Worm (Caenorhabditis elegans): ENCODE data around the gene F21C10.1.

DNA sequence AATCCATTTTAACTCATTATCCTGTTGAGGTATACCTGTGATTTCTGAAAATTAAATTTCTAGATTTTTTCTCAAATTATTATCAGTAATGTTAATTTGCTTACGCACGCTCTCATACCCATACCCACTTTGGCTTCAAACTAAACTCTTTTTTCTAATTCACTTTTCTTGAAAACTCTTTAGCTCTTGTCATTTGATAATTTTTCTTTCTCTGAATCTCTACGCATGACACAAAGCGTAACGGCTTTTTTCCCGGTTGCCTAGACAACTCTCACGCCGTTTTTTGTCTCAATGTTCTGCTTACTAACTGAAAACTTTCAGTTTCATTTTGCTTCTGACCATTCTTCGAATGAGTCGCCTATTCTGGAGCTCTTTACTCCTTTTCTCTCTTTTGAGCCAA, 1.8 kb downstream of the F21C10.1 start, which contains the start of gene B0222.1:
- TF ChIP-seq eyg-1 (tag; optimal IDR thresholded peaks at IDR 0.05), result no peak
- TF ChIP-seq sox-4 (tag; optimal IDR thresholded peaks at IDR 0.05), result no peak
- TF ChIP-seq ceh-9 (tag; optimal IDR thresholded peaks at IDR 0.05), result no peak
- no peak for TF ChIP-seq pha-4 (tag; optimal IDR thresholded peaks at IDR 0.05)
- TF ChIP-seq unc-55 (GFP tag; optimal IDR thresholded peaks at IDR 0.05), result no peak
- no peak for TF ChIP-seq che-1 (tag; optimal IDR thresholded peaks at IDR 0.05)
- TF ChIP-seq ceh-18 (tag; optimal IDR thresholded peaks at IDR 0.05), result no peak
- no peak for TF ChIP-seq tbx-2 (tag; optimal IDR thresholded peaks at IDR 0.05)
- TF ChIP-seq dve-1 (tag; optimal IDR thresholded peaks at IDR 0.05), result no peak

All from whole organism, late embryonic.